Worm (Caenorhabditis elegans): ENCODE data around the gene sup-10.

Gene sup-10

ce11 chrX:17509048-17509776 is 18.9 kb upstream of the sup-10 start:
- TF ChIP-seq tab-1 (GFP tag; IDR thresholded peaks at IDR 0.05) = no peak
- TF ChIP-seq flt-1 (GFP tag; IDR thresholded peaks at IDR 0.05) = no peak
- no peak for TF ChIP-seq ztf-23 (GFP tag; IDR thresholded peaks at IDR 0.05)
- no peak for TF ChIP-seq T22C8.4 (GFP tag; IDR thresholded peaks at IDR 0.05)
- TF ChIP-seq cog-1 (tag; optimal IDR thresholded peaks at IDR 0.05) = no peak
- no peak for TF ChIP-seq klf-2 (GFP tag; conservative IDR thresholded peaks at IDR 0.05)
- no peak for TF ChIP-seq med-1 (GFP tag; optimal IDR thresholded peaks at IDR 0.05; ENCODE audit: insufficient read depth)
- no peak for TF ChIP-seq ztf-29 (GFP tag; IDR thresholded peaks at IDR 0.05)
- no peak for TF ChIP-seq ref-1 (GFP tag; conservative IDR thresholded peaks at IDR 0.05)

ce11 chrX:17510523-17510922 is 17.6 kb upstream of the sup-10 start:
- TF ChIP-seq T22C8.4 (GFP tag; IDR thresholded peaks at IDR 0.05) (no peak), cog-1 (tag; optimal IDR thresholded peaks at IDR 0.05) (no peak), ztf-29 (GFP tag; IDR thresholded peaks at IDR 0.05) (no peak), med-1 (GFP tag; optimal IDR thresholded peaks at IDR 0.05; ENCODE audit: insufficient read depth) (no peak)

- TF ChIP-seq ztf-29 (GFP tag; IDR thresholded peaks at IDR 0.05) (no peak; the same call in 1 of the 2 replicates), ref-1 (GFP tag; conservative IDR thresholded peaks at IDR 0.05) (no peak), med-1 (GFP tag; optimal IDR thresholded peaks at IDR 0.05; ENCODE audit: insufficient read depth) (no peak), cog-1 (tag; optimal IDR thresholded peaks at IDR 0.05) (peak; percentile 89), flt-1 (GFP tag; IDR thresholded peaks at IDR 0.05) (no peak), tab-1 (GFP tag; IDR thresholded peaks at IDR 0.05) (0 out of 2 replicates have a peak, but pooled peaks have one; percentile 42), ztf-23 (GFP tag; IDR thresholded peaks at IDR 0.05) (no peak), T22C8.4 (GFP tag; IDR thresholded peaks at IDR 0.05) (peak; percentile 66), klf-2 (GFP tag; conservative IDR thresholded peaks at IDR 0.05) (no peak)
Measured at ce11 chrX:17513507-17514113, 14.5 kb upstream of the sup-10 start, which contains the start of gene nhr-1. Gene nhr-1 (plus strand): TSS chrX:17514063.

ce11 chrX:17514422-17514821 is 13.7 kb upstream of the sup-10 start:
- 0 out of 2 replicates have a peak, but pooled peaks have one; percentile 42 for TF ChIP-seq ztf-23 (GFP tag; IDR thresholded peaks at IDR 0.05)
- TF ChIP-seq med-1 (GFP tag; optimal IDR thresholded peaks at IDR 0.05; ENCODE audit: insufficient read depth) = no peak

- TF ChIP-seq ztf-23 (GFP tag; IDR thresholded peaks at IDR 0.05) = no peak
- TF ChIP-seq tab-1 (GFP tag; IDR thresholded peaks at IDR 0.05) = no peak
- TF ChIP-seq ztf-29 (GFP tag; IDR thresholded peaks at IDR 0.05) = no peak
- TF ChIP-seq cog-1 (tag; optimal IDR thresholded peaks at IDR 0.05) = no peak
- no peak for TF ChIP-seq klf-2 (GFP tag; conservative IDR thresholded peaks at IDR 0.05)
- TF ChIP-seq flt-1 (GFP tag; IDR thresholded peaks at IDR 0.05) = no peak
- no peak for TF ChIP-seq med-1 (GFP tag; optimal IDR thresholded peaks at IDR 0.05; ENCODE audit: insufficient read depth)
Measured at ce11 chrX:17515207-17515902, 12.8 kb upstream of the sup-10 start.

ce11 chrX:17516461-17516860 is 11.7 kb upstream of the sup-10 start:
- TF ChIP-seq flt-1 (GFP tag; IDR thresholded peaks at IDR 0.05) (no peak), ztf-29 (GFP tag; IDR thresholded peaks at IDR 0.05) (no peak), cog-1 (tag; optimal IDR thresholded peaks at IDR 0.05) (no peak), tab-1 (GFP tag; IDR thresholded peaks at IDR 0.05) (no peak), T22C8.4 (GFP tag; IDR thresholded peaks at IDR 0.05) (no peak), med-1 (GFP tag; optimal IDR thresholded peaks at IDR 0.05; ENCODE audit: insufficient read depth) (no peak), ztf-23 (GFP tag; IDR thresholded peaks at IDR 0.05) (no peak), ref-1 (GFP tag; conservative IDR thresholded peaks at IDR 0.05) (no peak), klf-2 (GFP tag; conservative IDR thresholded peaks at IDR 0.05) (no peak)

ce11 chrX:17516941-17517340 is 11.2 kb upstream of the sup-10 start:
- TF ChIP-seq med-1 (GFP tag; optimal IDR thresholded peaks at IDR 0.05; ENCODE audit: insufficient read depth) (no peak), T22C8.4 (GFP tag; IDR thresholded peaks at IDR 0.05) (no peak), tab-1 (GFP tag; IDR thresholded peaks at IDR 0.05) (no peak)

- TF ChIP-seq tab-1 (GFP tag; IDR thresholded peaks at IDR 0.05) = no peak
- no peak for TF ChIP-seq cog-1 (tag; optimal IDR thresholded peaks at IDR 0.05)
- no peak for TF ChIP-seq ref-1 (GFP tag; conservative IDR thresholded peaks at IDR 0.05)
- no peak for TF ChIP-seq med-1 (GFP tag; optimal IDR thresholded peaks at IDR 0.05; ENCODE audit: insufficient read depth)
- TF ChIP-seq T22C8.4 (GFP tag; IDR thresholded peaks at IDR 0.05) = no peak
- no peak for TF ChIP-seq klf-2 (GFP tag; conservative IDR thresholded peaks at IDR 0.05)
- no peak for TF ChIP-seq ztf-29 (GFP tag; IDR thresholded peaks at IDR 0.05)
- TF ChIP-seq flt-1 (GFP tag; IDR thresholded peaks at IDR 0.05) = no peak
- no peak for TF ChIP-seq ztf-23 (GFP tag; IDR thresholded peaks at IDR 0.05)
Measured at ce11 chrX:17517872-17518271, 10.3 kb upstream of the sup-10 start.

- TF ChIP-seq cog-1 (tag; optimal IDR thresholded peaks at IDR 0.05) (no peak), tab-1 (GFP tag; IDR thresholded peaks at IDR 0.05) (no peak), flt-1 (GFP tag; IDR thresholded peaks at IDR 0.05) (no peak), T22C8.4 (GFP tag; IDR thresholded peaks at IDR 0.05) (no peak), ztf-23 (GFP tag; IDR thresholded peaks at IDR 0.05) (no peak), klf-2 (GFP tag; conservative IDR thresholded peaks at IDR 0.05) (no peak), med-1 (GFP tag; optimal IDR thresholded peaks at IDR 0.05; ENCODE audit: insufficient read depth) (no peak), ref-1 (GFP tag; conservative IDR thresholded peaks at IDR 0.05) (no peak), ztf-29 (GFP tag; IDR thresholded peaks at IDR 0.05) (no peak)
Measured at ce11 chrX:17518293-17518692, 9.9 kb upstream of the sup-10 start.
